Fruit fly (Drosophila melanogaster): ENCODE data around the gene CG33783.

The CG33783 gene

dm6 chr3R:10099401-10099848 is 32.9 kb downstream of the CG33783 start:
- peak; percentile 21 for TF ChIP-seq Sox14 (GFP tag; optimal IDR thresholded peaks at IDR 0.05)
- no peak for TF ChIP-seq CG8119 (GFP tag; IDR thresholded peaks at IDR 0.05)
- no peak for TF ChIP-seq fd59A (GFP tag; optimal IDR thresholded peaks at IDR 0.05)
- peak; percentile 62 for TF ChIP-seq vri (GFP tag; optimal IDR thresholded peaks at IDR 0.05)
- TF ChIP-seq CG11294 (GFP tag; IDR thresholded peaks at IDR 0.05): no peak

dm6 chr3R:10100498-10101196 is 34.1 kb downstream of the CG33783 start:
- no peak for TF ChIP-seq Sox102F (GFP tag; optimal IDR thresholded peaks at IDR 0.05)
- TF ChIP-seq CG3919 (GFP tag; optimal IDR thresholded peaks at IDR 0.05): peak; percentile 15
- TF ChIP-seq CG6163 (GFP tag; IDR thresholded peaks at IDR 0.05): peak; percentile 48; the same call in 1 of the 3 replicates
- TF ChIP-seq fkh (GFP tag; optimal IDR thresholded peaks at IDR 0.05): peak; percentile 30
- TF ChIP-seq cyc (GFP tag; optimal IDR thresholded peaks at IDR 0.05): peak; percentile 11
- TF ChIP-seq spab (GFP tag; optimal IDR thresholded peaks at IDR 0.05): no peak

dm6 chr3R:10106796-10107195 is 40.2 kb downstream of the CG33783 start:
- TF ChIP-seq dac (GFP tag; optimal IDR thresholded peaks at IDR 0.05) (no peak), CG9139 (GFP tag; optimal IDR thresholded peaks at IDR 0.05) (no peak), Sox14 (GFP tag; optimal IDR thresholded peaks at IDR 0.05) (no peak), fd59A (GFP tag; optimal IDR thresholded peaks at IDR 0.05) (no peak)

dm6 chr3R:10108289-10108928 is 41.8 kb downstream of the CG33783 start:
- TF ChIP-seq Eip78C (GFP tag) (peak; percentile 34), Sox14 (GFP tag; optimal IDR thresholded peaks at IDR 0.05) (no peak), CG6163 (GFP tag; IDR thresholded peaks at IDR 0.05) (peak; percentile 39; the same call in 1 of the 3 replicates)

dm6 chr3R:10109212-10109880 is 42.8 kb downstream of the CG33783 start:
- TF ChIP-seq CG3919 (GFP tag; optimal IDR thresholded peaks at IDR 0.05) (no peak), fd85E (GFP tag; optimal IDR thresholded peaks at IDR 0.05) (peak; percentile 35), spab (GFP tag; optimal IDR thresholded peaks at IDR 0.05) (no peak), Sox14 (GFP tag; optimal IDR thresholded peaks at IDR 0.05) (peak; percentile 42), ss (GFP tag; optimal IDR thresholded peaks at IDR 0.05) (peak in 1 of 2 experiments; percentile 56), eg (GFP tag; IDR thresholded peaks at IDR 0.05) (peak; percentile 4; the same call in 1 of the 3 replicates), fkh (GFP tag; optimal IDR thresholded peaks at IDR 0.05) (peak; percentile 40), topi (GFP tag; optimal IDR thresholded peaks at IDR 0.05) (peak; percentile 10), achi (GFP tag; optimal IDR thresholded peaks at IDR 0.05) (no peak), CG34406 (GFP tag; optimal IDR thresholded peaks at IDR 0.05) (no peak), CG16779 (tag; optimal IDR thresholded peaks at IDR 0.05) (peak; percentile 40), CG15336 (GFP tag; IDR thresholded peaks at IDR 0.05) (no peak; the same call in 1 of the 2 replicates), Eip78C (GFP tag) (peak; percentile 32), net (GFP tag; optimal IDR thresholded peaks at IDR 0.05) (peak; percentile 25), CG8119 (GFP tag; IDR thresholded peaks at IDR 0.05) (peak; percentile 44; the same call in 1 of the 3 replicates), dsx (GFP tag; optimal IDR thresholded peaks at IDR 0.05; ENCODE audit: poor library complexity, severe bottlenecking) (peak; percentile 21), Eip93F (GFP tag; optimal IDR thresholded peaks at IDR 0.05) (peak; percentile 3)

dm6 chr3R:10109938-10110337 is 43.4 kb downstream of the CG33783 start, which contains the start of gene Fmr1:
Fmr1 (minus strand) TSS chr3R:10110121.
- TF ChIP-seq esn (GFP tag; optimal IDR thresholded peaks at IDR 0.05) (peak; percentile 15), lz (GFP tag; optimal IDR thresholded peaks at IDR 0.05) (peak; percentile 35), CG6792 (GFP tag; optimal IDR thresholded peaks at IDR 0.05) (no peak), Lpt (GFP tag; optimal IDR thresholded peaks at IDR 0.05) (no peak), CG3919 (GFP tag; optimal IDR thresholded peaks at IDR 0.05) (peak; percentile 22), svp (GFP tag) (no peak), CG3032 (tag; optimal IDR thresholded peaks at IDR 0.05) (peak; percentile 32), Sox14 (GFP tag; optimal IDR thresholded peaks at IDR 0.05) (peak; percentile 56), Met (GFP tag; optimal IDR thresholded peaks at IDR 0.05) (no peak), salr (GFP tag; optimal IDR thresholded peaks at IDR 0.05) (no peak), fd59A (GFP tag; optimal IDR thresholded peaks at IDR 0.05) (no peak), Ets21C (GFP tag; optimal IDR thresholded peaks at IDR 0.05) (peak; percentile 8), Sox15 (GFP tag; optimal IDR thresholded peaks at IDR 0.05) (peak; percentile 21), net (GFP tag; optimal IDR thresholded peaks at IDR 0.05) (no peak), Sox102F (GFP tag; optimal IDR thresholded peaks at IDR 0.05) (no peak), acj6 (GFP tag; optimal IDR thresholded peaks at IDR 0.05) (peak; percentile 12), CG4318 (GFP tag; optimal IDR thresholded peaks at IDR 0.05) (no peak), CG7368 (GFP tag; optimal IDR thresholded peaks at IDR 0.05) (peak; percentile 18)

Data from whole organism, prepupa.